Fruit fly (Drosophila melanogaster) whole organism, embryonic: ENCODE results near the gene HIPP1.

ENCODE experiments used
- ATbp ChIP-seq: fragments of 200-800 bp; sonication (Bioruptor generic); optimal IDR thresholded peaks from 2 replicates; lab custom pipeline; 2017; ENCODE audit warnings: missing biosample characterization, mild to moderate bottlenecking, missing genetic modification characterization, missing genetic modification reagents
- Ada2b ChIP-seq: fragments of 200-800 bp; sonication (Bioruptor generic); IDR thresholded peaks from 2 replicates; pipeline ENCODE4 v1.3.6; 2022; ENCODE audit warnings: missing biosample characterization, missing genetic modification characterization
- B-H2 ChIP-seq: fragments of 200-800 bp; sonication (Bioruptor generic); optimal IDR thresholded peaks from 2 replicates; lab custom pipeline; 2018; ENCODE audit warnings: missing biosample characterization, mild to moderate bottlenecking, missing genetic modification characterization
- CG13123 ChIP-seq: fragments of 200-800 bp; sonication (Bioruptor generic); optimal IDR thresholded peaks from 2 replicates; lab custom pipeline; 2016; ENCODE audit warnings: missing biosample characterization, missing genetic modification characterization
- CG13424 ChIP-seq: fragments of 200-800 bp; sonication (Bioruptor generic); optimal IDR thresholded peaks from 2 replicates; lab custom pipeline; 2019; ENCODE audit warnings: missing biosample characterization, mild to moderate bottlenecking, missing genetic modification characterization, moderate library complexity
- CG14667 ChIP-seq: fragments of 200-800 bp; sonication (Bioruptor generic); IDR thresholded peaks from 2 replicates; pipeline ENCODE4 v1.3.6; 2022; ENCODE audit warnings: missing biosample characterization, missing genetic modification characterization
- CG15601 ChIP-seq: fragments of 200-800 bp; sonication (Bioruptor generic); optimal IDR thresholded peaks from 3 replicates; lab custom pipeline; 2019; ENCODE audit warnings: missing biosample characterization, mild to moderate bottlenecking, missing genetic modification characterization, moderate library complexity
- CG17385 ChIP-seq: fragments of 200-800 bp; sonication (Bioruptor generic); optimal IDR thresholded peaks from 3 replicates; lab custom pipeline; 2018; ENCODE audit warnings: missing biosample characterization, mild to moderate bottlenecking, missing genetic modification characterization
- CG17568 ChIP-seq: fragments of 200-800 bp; sonication (Bioruptor generic); optimal IDR thresholded peaks from 2 replicates; lab custom pipeline; 2018; ENCODE audit warnings: missing biosample characterization, mild to moderate bottlenecking, missing genetic modification characterization, moderate library complexity
- CG31388 ChIP-seq: fragments of 200-800 bp; sonication (Bioruptor generic); optimal IDR thresholded peaks from 2 replicates; lab custom pipeline; 2016; ENCODE audit warnings: missing biosample characterization, missing genetic modification characterization
- CG3407 ChIP-seq: fragments of 200-800 bp; sonication (Bioruptor generic); optimal IDR thresholded peaks from 2 replicates; lab custom pipeline; 2018; ENCODE audit warnings: missing biosample characterization, mild to moderate bottlenecking, missing genetic modification characterization
- CG4404 ChIP-seq: fragments of 200-800 bp; sonication (Bioruptor generic); IDR thresholded peaks from 2 replicates; pipeline ENCODE4 v1.3.6; 2022; ENCODE audit warnings: missing biosample characterization, missing genetic modification characterization
- CG5245 ChIP-seq: fragments of 200-800 bp; sonication (Bioruptor generic); optimal IDR thresholded peaks from 3 replicates; lab custom pipeline; 2016; ENCODE audit warnings: missing biosample characterization, missing genetic modification characterization
- CG6272 ChIP-seq: fragments of 200-800 bp; sonication (Bioruptor generic); IDR thresholded peaks from 2 replicates; pipeline ENCODE4 v1.3.6; 2022; ENCODE audit warnings: missing biosample characterization, missing genetic modification characterization
- CG6654 ChIP-seq: fragments of 200-800 bp; sonication (Bioruptor generic); optimal IDR thresholded peaks from 2 replicates; lab custom pipeline; 2017; ENCODE audit warnings: missing biosample characterization, mild to moderate bottlenecking, missing genetic modification characterization
- CG8281 ChIP-seq: fragments of 200-800 bp; sonication (Bioruptor generic); optimal IDR thresholded peaks from 2 replicates; lab custom pipeline; 2018; ENCODE audit warnings: missing biosample characterization, mild to moderate bottlenecking, missing genetic modification characterization, moderate library complexity
- CTCF ChIP-seq: fragments of 200-800 bp; sonication (Bioruptor generic); optimal IDR thresholded peaks from 2 replicates; lab custom pipeline; 2017; ENCODE audit warnings: missing biosample characterization, mild to moderate bottlenecking, missing genetic modification characterization, moderate library complexity
- CkIIα-i1 ChIP-seq: fragments of 200-800 bp; sonication (Bioruptor generic); IDR thresholded peaks from 2 replicates; pipeline ENCODE4 v1.3.6; 2022; ENCODE audit warnings: missing biosample characterization, missing genetic modification characterization
- Dip3 ChIP-seq: fragments of 200-800 bp; sonication (Bioruptor generic); optimal IDR thresholded peaks from 3 replicates; lab custom pipeline; 2016; ENCODE audit warnings: missing biosample characterization, missing genetic modification characterization
- Dll ChIP-seq: fragments of 200-800 bp; sonication (Bioruptor generic); IDR thresholded peaks from 4 replicates; pipeline ENCODE4 v1.3.6; 2022; ENCODE audit warnings: missing biosample characterization, missing genetic modification characterization; ENCODE audit not compliant: partially characterized antibody
- E2f1 ChIP-seq: fragments of 200-800 bp; sonication (Bioruptor generic); IDR thresholded peaks from 2 replicates; pipeline ENCODE4 v1.3.6; 2022; ENCODE audit warnings: missing biosample characterization, missing genetic modification characterization
- Ets97D ChIP-seq: fragments of 200-800 bp; sonication (Bioruptor generic); optimal IDR thresholded peaks from 3 replicates; lab custom pipeline; 2016; ENCODE audit warnings: missing biosample characterization, missing genetic modification characterization
- Hr51 ChIP-seq, 2 experiments: fragments of 200-800 bp; sonication (Bioruptor generic); optimal IDR thresholded peaks; 2 replicates in 1 of 2; 3 replicates in 1 of 2; lab custom pipeline; 2016 to 2018; ENCODE audit warnings: missing biosample characterization in 2 of 2, missing genetic modification characterization in 2 of 2, mild to moderate bottlenecking in 1 of 2, moderate library complexity in 1 of 2
- Kr ChIP-seq: fragments of 200-800 bp; sonication (Bioruptor generic); optimal IDR thresholded peaks from 2 replicates; lab custom pipeline; 2017; ENCODE audit warnings: missing biosample characterization, mild to moderate bottlenecking, missing genetic modification characterization
- Mes4 ChIP-seq: fragments of 200-800 bp; sonication (Bioruptor generic); optimal IDR thresholded peaks from 2 replicates; lab custom pipeline; 2016; ENCODE audit warnings: missing biosample characterization, missing genetic modification characterization
- Nf-YC ChIP-seq: fragments of 200-800 bp; optimal IDR thresholded peaks from 3 replicates; lab custom pipeline; 2019; ENCODE audit warnings: missing biosample characterization, mild to moderate bottlenecking, missing genetic modification characterization, moderate library complexity
- Oli ChIP-seq: fragments of 200-800 bp; sonication (Bioruptor generic); optimal IDR thresholded peaks from 2 replicates; lab custom pipeline; 2018; ENCODE audit warnings: missing biosample characterization, mild to moderate bottlenecking, missing genetic modification characterization, moderate library complexity
- Sox100B ChIP-seq: fragments of 200-800 bp; sonication (Bioruptor generic); optimal IDR thresholded peaks from 3 replicates; lab custom pipeline; 2018; ENCODE audit warnings: missing biosample characterization, mild to moderate bottlenecking, missing genetic modification characterization
- Usf ChIP-seq: fragments of 200-800 bp; sonication (Bioruptor generic); optimal IDR thresholded peaks from 2 replicates; lab custom pipeline; 2017; ENCODE audit warnings: missing genotype, missing biosample characterization, missing genetic modification characterization
- cad ChIP-seq: fragments of >200 bp; optimal IDR thresholded peaks from 2 replicates; lab custom pipeline; 2017; ENCODE audit warnings: missing biosample characterization, missing genetic modification characterization
- chif ChIP-seq, 2 experiments: fragments of 200-800 bp; sonication (Bioruptor generic); optimal IDR thresholded peaks; 3 replicates each; lab custom pipeline; 2016; ENCODE audit warnings: missing biosample characterization in 2 of 2, missing genetic modification characterization in 2 of 2
- chn ChIP-seq: fragments of 200-800 bp; sonication (Bioruptor generic); optimal IDR thresholded peaks from 2 replicates; lab custom pipeline; 2016; ENCODE audit warnings: missing biosample characterization, missing genetic modification characterization
- croc ChIP-seq: fragments of 200-800 bp; sonication (Bioruptor generic); conservative IDR thresholded peaks from 3 replicates; pipeline ENCODE4 v1.3.6; 2022; ENCODE audit warnings: missing biosample characterization, missing genetic modification characterization
- dan ChIP-seq: fragments of 200-800 bp; sonication (Bioruptor generic); IDR thresholded peaks from 2 replicates; pipeline ENCODE4 v1.3.6; 2022; ENCODE audit warnings: missing biosample characterization, missing genetic modification characterization
- dmrt99B ChIP-seq: fragments of 200-800 bp; sonication (Bioruptor generic); optimal IDR thresholded peaks from 2 replicates; lab custom pipeline; 2018; ENCODE audit warnings: missing biosample characterization, mild to moderate bottlenecking, missing genetic modification characterization, moderate library complexity
- emc ChIP-seq: fragments of 200-800 bp; sonication (Bioruptor generic); optimal IDR thresholded peaks from 2 replicates; lab custom pipeline; 2016; ENCODE audit warnings: missing biosample characterization, missing genetic modification characterization
- eyg ChIP-seq: fragments of 200-800 bp; sonication (Bioruptor generic); optimal IDR thresholded peaks from 3 replicates; lab custom pipeline; 2016; ENCODE audit warnings: missing biosample characterization, missing genetic modification characterization
- fu2 ChIP-seq: fragments of 200-800 bp; sonication (Bioruptor generic); optimal IDR thresholded peaks from 2 replicates; lab custom pipeline; 2016; ENCODE audit warnings: missing biosample characterization, missing genetic modification characterization
- hbn ChIP-seq: fragments of 200-800 bp; sonication (Bioruptor generic); IDR thresholded peaks from 2 replicates; pipeline ENCODE4 v1.3.6; 2022; ENCODE audit warnings: missing biosample characterization, missing genetic modification characterization; ENCODE audit not compliant: partially characterized antibody
- inv ChIP-seq: fragments of 200-800 bp; sonication (Bioruptor generic); IDR thresholded peaks from 2 replicates; pipeline ENCODE4 v1.3.6; 2022; ENCODE audit warnings: missing biosample characterization, missing genetic modification characterization; ENCODE audit not compliant: partially characterized antibody
- lov ChIP-seq, 2 experiments: fragments of 200-800 bp in 1 of 2; fragments of >200 bp in 1 of 2; sonication (Bioruptor generic) in 1 of 2; IDR thresholded peaks in 1 of 2; optimal IDR thresholded peaks in 1 of 2; 2 replicates in 1 of 2; 3 replicates in 1 of 2; pipeline versions ENCODE4 v1.3.6 to Lab custom; 2017 to 2022; ENCODE audit warnings: missing biosample characterization in 1 of 2, missing genetic modification characterization in 1 of 2
- odd ChIP-seq: fragments of 200-800 bp; sonication (Bioruptor generic); optimal IDR thresholded peaks from 2 replicates; lab custom pipeline; 2017; ENCODE audit warnings: missing biosample characterization, mild to moderate bottlenecking, missing genetic modification characterization
- peb ChIP-seq: fragments of 200-800 bp; sonication (Bioruptor generic); IDR thresholded peaks from 2 replicates; pipeline ENCODE4 v1.3.6; 2022; ENCODE audit warnings: missing biosample characterization, missing genetic modification characterization
- pita ChIP-seq: fragments of 200-800 bp; sonication (Bioruptor generic); optimal IDR thresholded peaks from 2 replicates; lab custom pipeline; 2017; ENCODE audit warnings: missing biosample characterization, mild to moderate bottlenecking, missing genetic modification characterization
- pnt ChIP-seq: fragments of 200-800 bp; sonication (Bioruptor generic); optimal IDR thresholded peaks from 3 replicates; lab custom pipeline; 2016; ENCODE audit warnings: missing biosample characterization, missing genetic modification characterization
- sens-2 ChIP-seq: fragments of 200-800 bp; sonication (Bioruptor generic); IDR thresholded peaks from 2 replicates; pipeline ENCODE4 v1.3.6; 2022; ENCODE audit warnings: missing biosample characterization, missing genetic modification characterization
- seq ChIP-seq: fragments of 200-800 bp; sonication (Bioruptor generic); IDR thresholded peaks from 2 replicates; pipeline ENCODE4 v1.3.6; 2022; ENCODE audit warnings: missing biosample characterization, missing genetic modification characterization
- unc-4 ChIP-seq: fragments of 200-800 bp; sonication (Bioruptor generic); IDR thresholded peaks from 2 replicates; pipeline ENCODE4 v1.3.6; 2022; ENCODE audit warnings: missing biosample characterization, missing genetic modification characterization; ENCODE audit not compliant: partially characterized antibody
- zfh2 ChIP-seq: fragments of 200-800 bp; sonication (Bioruptor generic); optimal IDR thresholded peaks from 2 replicates; lab custom pipeline; 2016; ENCODE audit warnings: missing biosample characterization, missing genetic modification characterization

HIPP1 gene

DNA sequence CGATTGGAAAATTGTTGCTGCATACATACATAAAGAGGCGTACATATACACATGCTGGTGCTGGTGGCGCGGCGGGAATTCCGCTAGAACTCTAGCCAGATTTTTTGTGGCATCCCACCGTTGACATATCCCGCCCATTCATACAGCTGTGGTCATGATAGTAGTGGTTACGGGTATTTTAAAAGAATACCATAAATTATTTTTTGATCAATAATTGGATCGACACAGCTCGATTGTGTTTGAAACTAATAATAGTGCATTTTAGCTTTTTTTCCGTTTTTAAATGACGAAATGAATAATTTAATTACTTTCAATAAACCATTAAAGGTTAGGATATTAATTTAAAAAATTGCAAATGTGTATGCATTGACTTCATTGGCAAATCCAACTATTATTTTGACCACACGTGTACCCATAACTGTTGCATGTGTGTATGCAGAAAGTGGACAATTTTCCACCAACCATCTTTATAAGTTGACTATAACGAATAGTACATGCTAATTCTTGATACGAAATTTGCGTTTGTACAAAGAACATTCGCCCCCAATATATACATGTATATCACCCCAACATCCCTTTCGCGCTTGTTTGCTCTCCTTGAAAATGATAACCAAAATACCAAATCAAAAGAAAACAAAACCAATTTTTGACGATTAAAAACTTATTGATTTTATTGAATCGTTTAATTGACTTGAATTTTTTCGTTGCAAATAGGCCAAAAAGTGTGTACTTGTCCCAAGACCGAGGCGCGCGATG, 37.4 kb upstream of the HIPP1 start (continued):
- TF ChIP-seq Nf-YC (tag; lab: Kevin White, UChicago), result no peak
- TF ChIP-seq cad (GFP tag; lab: Kevin White, UChicago), result no peak
- TF ChIP-seq Hr51 (GFP tag; optimal IDR thresholded peaks at IDR 0.05; lab: Kevin White, UChicago), result peak; percentile 37 to 85
- peak; percentile 64 for TF ChIP-seq zfh2 (GFP tag; lab: Kevin White, UChicago)
- no peak for TF ChIP-seq pita (GFP tag; lab: Kevin White, UChicago)
- TF ChIP-seq CG17568 (GFP tag; lab: Kevin White, UChicago), result peak; percentile 63
- TF ChIP-seq dmrt99B, result peak; percentile 84
- peak; percentile 14 for TF ChIP-seq CTCF (GFP tag; lab: Kevin White, UChicago)
- TF ChIP-seq CG13123, result peak; percentile 64
- TF ChIP-seq pnt (GFP tag; lab: Kevin White, UChicago), result peak; percentile 30
- peak; percentile 24 for TF ChIP-seq Mes4 (GFP tag; lab: Kevin White, UChicago)
- TF ChIP-seq Ada2b, result peak; percentile 82
- peak; percentile 81 for TF ChIP-seq ATbp (GFP tag; lab: Kevin White, UChicago)
- peak; percentile 32 for TF ChIP-seq CG31388 (GFP tag; lab: Kevin White, UChicago)
- TF ChIP-seq chn (GFP tag; lab: Kevin White, UChicago), result peak; percentile 75
- no peak for TF ChIP-seq CkIIα-i1 (GFP tag; lab: Robert Waterston, UW)
- no peak for TF ChIP-seq hbn (GFP tag; lab: Robert Waterston, UW)
- TF ChIP-seq sens-2 (GFP tag; lab: Robert Waterston, UW), result peak; percentile 58
- peak; percentile 33 for TF ChIP-seq CG8281 (tag; lab: Kevin White, UChicago)
- no peak for TF ChIP-seq CG4404 (GFP tag; lab: Robert Waterston, UW)
- no peak for TF ChIP-seq CG14667 (GFP tag; lab: Robert Waterston, UW)
- TF ChIP-seq Usf (GFP tag; lab: Kevin White, UChicago), result peak; percentile 40
- peak; percentile 55 for TF ChIP-seq odd
- peak; percentile 76 for TF ChIP-seq Oli (tag; lab: Kevin White, UChicago)
- no peak for TF ChIP-seq lov (optimal IDR thresholded peaks at IDR 0.05; lab: Kevin White, UChicago)
- peak; percentile 78; the same call in 2 of the 3 replicates for TF ChIP-seq lov (GFP tag; IDR thresholded peaks at IDR 0.05; lab: Robert Waterston, UW)
- peak; percentile 65 for TF ChIP-seq CG17385 (GFP tag; lab: Kevin White, UChicago)
- TF ChIP-seq Dip3, result peak; percentile 67
- TF ChIP-seq croc (GFP tag; lab: Robert Waterston, UW), result 0 out of 3 replicates have a peak, but pooled peaks have one; percentile 13
- peak; percentile 2 for TF ChIP-seq fu2
- TF ChIP-seq Kr (GFP tag; lab: Kevin White, UChicago), result no peak
- TF ChIP-seq unc-4 (GFP tag; lab: Robert Waterston, UW), result no peak; the same call in 1 of the 2 replicates
- peak; percentile 24 for TF ChIP-seq Ets97D (GFP tag; lab: Kevin White, UChicago)
- peak; percentile 48 for TF ChIP-seq CG3407 (GFP tag; lab: Kevin White, UChicago)
- peak; percentile 60 for TF ChIP-seq CG13424 (tag; lab: Kevin White, UChicago)
- TF ChIP-seq Sox100B, result no peak
- TF ChIP-seq emc, result peak; percentile 40
- peak; percentile 55 for TF ChIP-seq CG15601 (tag; lab: Kevin White, UChicago)
- TF ChIP-seq seq (GFP tag; lab: Robert Waterston, UW), result peak; percentile 78
- peak; percentile 65 for TF ChIP-seq peb
- no peak for TF ChIP-seq dan
- peak; percentile 33 for TF ChIP-seq CG6654 (GFP tag; lab: Kevin White, UChicago)
- peak; percentile 26; the same call in 1 of the 2 replicates for TF ChIP-seq CG6272 (GFP tag; lab: Robert Waterston, UW)
- TF ChIP-seq chif (GFP tag; optimal IDR thresholded peaks at IDR 0.05; lab: Kevin White, UChicago), result peak; percentile 70 to 71
- peak; percentile 64 for TF ChIP-seq eyg (GFP tag; lab: Kevin White, UChicago)
- TF ChIP-seq E2f1, result peak; percentile 86
- no peak for TF ChIP-seq inv
- TF ChIP-seq B-H2 (GFP tag; lab: Kevin White, UChicago), result no peak
- TF ChIP-seq Dll, result no peak
- peak; percentile 76 for TF ChIP-seq CG5245 (GFP tag; lab: Kevin White, UChicago)
